Fruit fly (Drosophila melanogaster): Measurements from ENCODE around the gene CG5112.
A peak's percentile ranks its signal among the peaks of the same experiment; 100 is the strongest.

The CG5112 gene

DNA sequence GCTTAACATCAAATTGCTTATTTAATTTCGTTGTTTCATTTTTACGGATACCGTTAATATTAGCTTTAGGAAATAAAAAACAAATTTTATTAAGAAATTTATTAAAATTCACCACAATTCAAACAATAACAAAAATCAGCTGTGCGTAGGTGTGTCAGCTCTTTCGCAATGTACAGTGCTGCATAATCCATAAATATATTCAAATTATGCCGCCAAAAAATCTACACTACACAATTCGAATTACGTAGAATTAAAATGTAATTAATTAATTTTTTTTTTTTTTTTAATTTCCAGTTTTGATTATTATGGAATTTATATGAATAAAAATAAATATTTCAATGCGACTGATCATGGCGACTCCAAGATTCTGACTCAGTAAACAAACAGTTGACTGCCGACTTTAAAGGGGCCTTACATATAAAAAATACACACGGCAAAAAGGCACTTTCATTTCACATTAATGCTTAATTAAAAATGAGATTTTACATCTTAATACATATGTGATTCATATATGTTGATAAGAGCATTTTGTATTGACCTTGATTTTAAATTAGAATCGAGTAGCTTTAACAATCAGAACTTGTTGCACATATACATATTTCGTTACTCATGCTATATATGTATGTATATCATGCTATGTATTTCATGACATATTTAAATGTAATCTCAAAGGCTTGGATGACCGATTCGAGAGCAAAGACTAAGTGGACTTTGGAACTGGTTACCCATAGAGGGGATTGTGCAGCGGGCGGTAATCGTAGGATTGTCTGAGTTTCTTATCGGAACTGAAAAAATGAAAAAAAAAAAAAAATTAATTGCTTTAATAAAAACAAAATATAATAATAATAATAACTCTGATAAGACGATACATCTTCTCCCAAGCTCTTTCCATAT lies 2.3 kb downstream of the CG5112 start (continued):
- TF ChIP-seq Neu2 (GFP tag; optimal IDR thresholded peaks at IDR 0.05; ENCODE audit: borderline replicate concordance), result no peak
- no peak for TF ChIP-seq CG18476 (GFP tag; optimal IDR thresholded peaks at IDR 0.05)
- no peak for TF ChIP-seq Nf-YB (GFP tag; optimal IDR thresholded peaks at IDR 0.05)
- TF ChIP-seq Dbx (GFP tag; IDR thresholded peaks at IDR 0.05), result no peak
- TF ChIP-seq CG11398 (GFP tag; optimal IDR thresholded peaks at IDR 0.05), result no peak
- no peak for TF ChIP-seq CG3163 (GFP tag; optimal IDR thresholded peaks at IDR 0.05)
- TF ChIP-seq CG11723 (GFP tag; optimal IDR thresholded peaks at IDR 0.05), result no peak
- peak; percentile 54 for TF ChIP-seq Med (GFP tag)
- no peak for TF ChIP-seq kay (GFP tag; optimal IDR thresholded peaks at IDR 0.05)

DNA sequence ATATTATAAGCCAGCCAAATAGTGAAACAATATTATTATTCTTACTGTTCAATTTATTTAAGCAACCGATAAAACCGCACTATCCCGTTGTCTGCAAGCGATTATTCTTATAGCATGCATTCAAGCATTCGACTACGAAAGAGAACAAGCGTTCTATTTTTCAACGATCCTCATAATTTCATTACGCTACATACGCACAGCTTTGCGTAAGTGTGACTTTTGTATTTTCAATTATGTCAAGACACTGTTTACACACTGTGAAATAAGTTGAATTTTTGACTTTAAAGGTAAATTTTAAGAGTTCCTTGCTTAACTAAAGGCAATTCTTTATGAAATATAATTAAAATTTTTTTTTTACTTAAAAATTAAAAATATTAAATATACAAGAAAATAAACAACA lies 3.8 kb downstream of the CG5112 start, which contains the start of gene CG33494:
Gene CG33494 (minus strand): TSS at position 90 of the 400 bp plus-strand sequence.
- TF ChIP-seq CG15073 (GFP tag; optimal IDR thresholded peaks at IDR 0.05) (no peak), ham (GFP tag; IDR thresholded peaks at IDR 0.05) (no peak), nmo (GFP tag; optimal IDR thresholded peaks at IDR 0.05) (peak; percentile 0), CG12155 (GFP tag; optimal IDR thresholded peaks at IDR 0.05) (no peak), CG12219 (GFP tag; optimal IDR thresholded peaks at IDR 0.05) (no peak), Antp (GFP tag; optimal IDR thresholded peaks at IDR 0.05) (no peak), Adf1 (GFP tag; IDR thresholded peaks at IDR 0.05) (no peak), p53 (GFP tag; optimal IDR thresholded peaks at IDR 0.05) (no peak), shn (GFP tag; optimal IDR thresholded peaks at IDR 0.05) (no peak), CG7357 (GFP tag; IDR thresholded peaks at IDR 0.05) (peak; percentile 79), CG17359 (tag; optimal IDR thresholded peaks at IDR 0.05) (no peak), ssp (GFP tag; IDR thresholded peaks at IDR 0.05) (peak; percentile 95), CG30020 (tag; optimal IDR thresholded peaks at IDR 0.05) (peak; percentile 86), CG10274 (GFP tag; optimal IDR thresholded peaks at IDR 0.05) (no peak), ken (GFP tag; IDR thresholded peaks at IDR 0.05) (no peak), pfk (GFP tag; optimal IDR thresholded peaks at IDR 0.05) (peak; percentile 59), Dfd (GFP tag; optimal IDR thresholded peaks at IDR 0.05) (peak in 1 of 2 experiments; percentile 57), fu2 (GFP tag; optimal IDR thresholded peaks at IDR 0.05) (no peak), pzg (GFP tag; optimal IDR thresholded peaks at IDR 0.05) (peak; percentile 15), ATbp (GFP tag; optimal IDR thresholded peaks at IDR 0.05) (no peak), CG3726 (GFP tag; IDR thresholded peaks at IDR 0.05) (no peak), Med (GFP tag) (no peak), CG1024 (GFP tag; IDR thresholded peaks at IDR 0.05) (peak; percentile 83), stwl (tag; optimal IDR thresholded peaks at IDR 0.05) (peak; percentile 20), sug (tag; optimal IDR thresholded peaks at IDR 0.05) (no peak), CG10431 (GFP tag; optimal IDR thresholded peaks at IDR 0.05) (no peak), jing (GFP tag; optimal IDR thresholded peaks at IDR 0.05) (no peak), CG17568 (GFP tag; optimal IDR thresholded peaks at IDR 0.05) (no peak), CG17802 (tag; optimal IDR thresholded peaks at IDR 0.05) (peak; percentile 68), Hmx (GFP tag; optimal IDR thresholded peaks at IDR 0.05) (no peak), Six4 (GFP tag; optimal IDR thresholded peaks at IDR 0.05) (no peak), Dip3 (GFP tag; optimal IDR thresholded peaks at IDR 0.05) (no peak), CG11247 (GFP tag; IDR thresholded peaks at IDR 0.05) (no peak), CG1603 (tag; optimal IDR thresholded peaks at IDR 0.05) (peak; percentile 24), CG4328 (GFP tag; optimal IDR thresholded peaks at IDR 0.05) (no peak), CG6791 (GFP tag; IDR thresholded peaks at IDR 0.05; ENCODE audit: partially characterized antibody) (0 out of 3 replicates have a peak, but pooled peaks have one; percentile 24), Mes4 (GFP tag; optimal IDR thresholded peaks at IDR 0.05) (no peak), row (GFP tag; IDR thresholded peaks at IDR 0.05) (peak; percentile 38; the same call in 1 of the 3 replicates), Dbx (GFP tag; IDR thresholded peaks at IDR 0.05) (no peak), Hsf (GFP tag; optimal IDR thresholded peaks at IDR 0.05) (no peak), HLH4C (GFP tag; IDR thresholded peaks at IDR 0.05; ENCODE audit: partially characterized antibody) (no peak)
